Worm (Caenorhabditis elegans) whole organism, L1 larva: ENCODE measurements around the gene sumv-1.

Source experiments
- ama-1 ChIP-seq: fragments of 150-350 bp; optimal IDR thresholded peaks from 2 replicates; lab custom pipeline; 2014
- elt-3 ChIP-seq, 6 experiments: fragments of 150-350 bp in 1 of 6; sonication (generic microtip); optimal IDR thresholded peaks; 2 replicates each; lab custom pipeline; 2017 to 2018; ENCODE audit warnings: missing biosample characterization in 6 of 6, missing genetic modification characterization in 6 of 6, inconsistent platforms in 1 of 6
- jun-1 ChIP-seq: fragments of 150-350 bp; optimal IDR thresholded peaks from 2 replicates; lab custom pipeline; 2014; ENCODE audit warnings: missing biosample characterization, missing genetic modification reagents, missing genetic modification characterization
- lir-3 ChIP-seq: sonication (generic microtip); optimal IDR thresholded peaks from 2 replicates; lab custom pipeline; 2016; ENCODE audit warnings: mild to moderate bottlenecking, missing genetic modification characterization, moderate library complexity, missing compliant biosample characterization; ENCODE audit not compliant: poor library complexity
- unc-62 ChIP-seq: fragments of 150-350 bp; optimal IDR thresholded peaks from 2 replicates; lab custom pipeline; 2014; ENCODE audit warnings: missing biosample characterization, missing genetic modification reagents, missing genetic modification characterization
- unc-86 ChIP-seq: sonication (generic microtip); optimal IDR thresholded peaks from 2 replicates; lab custom pipeline; 2016; ENCODE audit warnings: missing genetic modification characterization, missing compliant biosample characterization
- zag-1 ChIP-seq: fragments of 150-350 bp; optimal IDR thresholded peaks from 2 replicates; lab custom pipeline; 2014; ENCODE audit warnings: missing biosample characterization, missing genetic modification characterization
- ztf-11 ChIP-seq, 2 experiments: sonication (generic microtip); optimal IDR thresholded peaks; 2 replicates each; lab custom pipeline; 2016 to 2017; ENCODE audit warnings: missing genetic modification characterization in 2 of 2, missing biosample characterization in 1 of 2, missing compliant biosample characterization in 1 of 2

DNA sequence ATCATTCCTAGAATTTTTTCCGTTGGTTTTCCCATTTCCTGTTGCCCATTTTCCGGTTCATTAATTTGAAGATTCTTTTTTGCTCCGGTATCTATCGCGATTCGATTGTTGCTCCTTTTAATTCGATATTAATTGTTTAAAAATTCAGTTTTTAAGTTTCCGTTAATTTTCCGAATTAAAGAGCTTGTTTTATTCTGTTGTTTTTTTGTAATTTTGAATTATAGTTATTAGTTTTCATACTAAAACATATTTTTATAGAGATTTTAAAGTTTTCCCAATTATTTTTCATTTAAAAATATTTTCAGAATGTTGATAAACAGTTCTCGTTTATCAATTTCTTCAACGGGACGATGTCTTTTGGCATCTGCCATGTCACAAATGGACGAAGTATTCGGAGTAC, 19.7 kb downstream of the sumv-1 start, which contains the start of gene mrps-26:
- TF ChIP-seq jun-1 (no peak), ztf-11 (tag; optimal IDR thresholded peaks at IDR 0.05; lab: Kevin White, UChicago) (no peak), elt-3 (tag; optimal IDR thresholded peaks at IDR 0.05; lab: Kevin White, UChicago) (no peak), zag-1 (tag; lab: Kevin White, UChicago) (no peak), lir-3 (tag; lab: Kevin White, UChicago) (no peak), unc-62 (no peak), unc-86 (tag; lab: Kevin White, UChicago) (no peak), ama-1 (no peak)
